Worm (Caenorhabditis elegans) whole organism, L1 larva: ENCODE measurements around the gene scl-2.

Experiments used
- C04F5.9 ChIP-seq: sonication (generic microtip); optimal IDR thresholded peaks from 2 replicates; lab custom pipeline; 2016; ENCODE audit warnings: missing genetic modification characterization, missing compliant biosample characterization
- C16A3.4 ChIP-seq: fragments of 150-350 bp; optimal IDR thresholded peaks from 2 replicates; lab custom pipeline; 2014; ENCODE audit warnings: missing biosample characterization, missing genetic modification characterization
- alr-1 ChIP-seq: fragments of 200-800 bp; sonication (Bioruptor generic); optimal IDR thresholded peaks from 2 replicates; lab custom pipeline; 2018; ENCODE audit warnings: borderline replicate concordance, mild to moderate bottlenecking, missing genetic modification characterization, missing compliant biosample characterization
- aly-2 ChIP-seq: fragments of 150-350 bp; optimal IDR thresholded peaks from 2 replicates; lab custom pipeline; 2014; ENCODE audit warnings: missing biosample characterization, missing genetic modification characterization
- ceh-88 ChIP-seq: fragments of 200-800 bp; sonication (Bioruptor generic); IDR thresholded peaks from 2 replicates; pipeline ENCODE4 v1.3.6; 2022; ENCODE audit warnings: missing genetic modification characterization, missing compliant biosample characterization
- ceh-90 ChIP-seq: sonication (generic microtip); optimal IDR thresholded peaks from 2 replicates; lab custom pipeline; 2016; ENCODE audit warnings: missing genetic modification characterization, missing compliant biosample characterization
- dpl-1 ChIP-seq, 3 experiments: fragments of 150-350 bp in 2 of 3; sonication (generic microtip) in 1 of 3; optimal IDR thresholded peaks; 2 replicates each; lab custom pipeline; 2014 to 2017; ENCODE audit warnings: missing biosample characterization in 3 of 3, missing genetic modification characterization in 3 of 3, missing genetic modification reagents in 3 of 3
- dsc-1 ChIP-seq: sonication (generic microtip); optimal IDR thresholded peaks from 2 replicates; lab custom pipeline; 2016; ENCODE audit warnings: mild to moderate bottlenecking, missing genetic modification characterization, missing compliant biosample characterization
- efl-1 ChIP-seq, 4 experiments: fragments of 150-350 bp; optimal IDR thresholded peaks in 3 of 4; peaks in 1 of 4; 1 replicate in 1 of 4; 2 replicates in 3 of 4; lab custom pipeline; 2014; ENCODE audit warnings: missing biosample characterization in 2 of 4, missing genetic modification characterization in 2 of 4, missing genetic modification reagents in 2 of 4
- efl-3 ChIP-seq: fragments of 200-800 bp; sonication (Bioruptor generic); optimal IDR thresholded peaks from 2 replicates; lab custom pipeline; 2018; ENCODE audit warnings: mild to moderate bottlenecking, missing genetic modification characterization, missing compliant biosample characterization
- egl-13 ChIP-seq: sonication (generic microtip); optimal IDR thresholded peaks from 2 replicates; lab custom pipeline; 2016; ENCODE audit warnings: missing genotype, missing genetic modification reagents, missing genetic modification characterization, missing compliant biosample characterization
- elt-3 ChIP-seq, 6 experiments: fragments of 150-350 bp in 1 of 6; sonication (generic microtip); optimal IDR thresholded peaks; 2 replicates each; lab custom pipeline; 2017 to 2018; ENCODE audit warnings: missing biosample characterization in 6 of 6, missing genetic modification characterization in 6 of 6, inconsistent platforms in 1 of 6
- ets-5 ChIP-seq: fragments of 200-800 bp; sonication (Bioruptor generic); IDR thresholded peaks from 2 replicates; pipeline ENCODE4 v1.3.6; 2022; ENCODE audit warnings: missing genetic modification characterization, missing compliant biosample characterization
- fkh-8 ChIP-seq: sonication (generic microtip); optimal IDR thresholded peaks from 2 replicates; lab custom pipeline; 2016; ENCODE audit warnings: mild to moderate bottlenecking, missing genetic modification characterization, missing compliant biosample characterization
- fos-1 ChIP-seq: fragments of 150-350 bp; optimal IDR thresholded peaks from 2 replicates; lab custom pipeline; 2014; ENCODE audit warnings: missing biosample characterization, missing genetic modification characterization
- grh-1 ChIP-seq: fragments of 200-800 bp; sonication (Bioruptor generic); IDR thresholded peaks from 2 replicates; pipeline ENCODE4 v1.3.6; 2022; ENCODE audit warnings: missing genetic modification reagents, missing genetic modification characterization, missing compliant biosample characterization
- hlh-17 ChIP-seq: fragments of 200-800 bp; sonication (Bioruptor generic); optimal IDR thresholded peaks from 2 replicates; lab custom pipeline; 2018; ENCODE audit warnings: missing genetic modification characterization, mild to moderate bottlenecking, missing compliant biosample characterization, moderate library complexity, borderline replicate concordance
- lin-35 ChIP-seq, 2 experiments: fragments of 150-350 bp; optimal IDR thresholded peaks; 2 replicates each; lab custom pipeline; 2014; ENCODE audit warnings: missing biosample characterization in 2 of 2, missing genetic modification characterization in 2 of 2, missing genetic modification reagents in 2 of 2
- lin-39 ChIP-seq: fragments of 150-350 bp; optimal IDR thresholded peaks from 2 replicates; lab custom pipeline; 2014; ENCODE audit warnings: missing biosample characterization, missing genetic modification reagents, missing genetic modification characterization
- lir-3 ChIP-seq: sonication (generic microtip); optimal IDR thresholded peaks from 2 replicates; lab custom pipeline; 2016; ENCODE audit warnings: mild to moderate bottlenecking, missing genetic modification characterization, moderate library complexity, missing compliant biosample characterization; ENCODE audit not compliant: poor library complexity
- lsy-2 ChIP-seq, 2 experiments: fragments of 150-350 bp; optimal IDR thresholded peaks; 2 replicates each; lab custom pipeline; 2014; ENCODE audit warnings: missing biosample characterization in 2 of 2, missing genetic modification characterization in 2 of 2
- mab-9 ChIP-seq: fragments of 200-800 bp; sonication (Bioruptor generic); IDR thresholded peaks from 2 replicates; pipeline ENCODE4 v1.3.6; 2022; ENCODE audit warnings: missing genetic modification reagents, missing genetic modification characterization, missing compliant biosample characterization
- mef-2 ChIP-seq: fragments of 150-350 bp; optimal IDR thresholded peaks from 2 replicates; lab custom pipeline; 2014; ENCODE audit warnings: missing biosample characterization, missing genetic modification characterization
- mep-1 ChIP-seq: fragments of 150-350 bp; optimal IDR thresholded peaks from 2 replicates; lab custom pipeline; 2014; ENCODE audit warnings: missing biosample characterization, missing genetic modification characterization
- nhr-11 ChIP-seq: fragments of 150-350 bp; optimal IDR thresholded peaks from 2 replicates; lab custom pipeline; 2014; ENCODE audit warnings: missing biosample characterization, missing genetic modification characterization
- nhr-20 ChIP-seq: sonication (generic microtip); optimal IDR thresholded peaks from 2 replicates; lab custom pipeline; 2016; ENCODE audit warnings: mild to moderate bottlenecking, missing genetic modification characterization, missing compliant biosample characterization
- nhr-28 ChIP-seq: fragments of 150-350 bp; optimal IDR thresholded peaks from 2 replicates; lab custom pipeline; 2014; ENCODE audit warnings: missing biosample characterization, missing genetic modification characterization
- nhr-47 ChIP-seq: sonication (generic microtip); optimal IDR thresholded peaks from 2 replicates; lab custom pipeline; 2016; ENCODE audit warnings: mild to moderate bottlenecking, missing genetic modification characterization, moderate library complexity, missing compliant biosample characterization
- nhr-71 ChIP-seq: sonication (generic microtip); optimal IDR thresholded peaks from 2 replicates; lab custom pipeline; 2016; ENCODE audit warnings: mild to moderate bottlenecking, missing genetic modification characterization, moderate library complexity, missing compliant biosample characterization
- nhr-84 ChIP-seq: sonication (generic microtip); optimal IDR thresholded peaks from 2 replicates; lab custom pipeline; 2017; ENCODE audit warnings: missing biosample characterization, missing genetic modification characterization
- nhr-85 ChIP-seq: sonication (generic microtip); peaks from one replicate; lab custom pipeline; 2016; ENCODE audit warnings: missing genetic modification characterization, inconsistent platforms, missing compliant biosample characterization
- pax-3 ChIP-seq: fragments of 200-800 bp; sonication (Bioruptor generic); optimal IDR thresholded peaks from 2 replicates; lab custom pipeline; 2018; ENCODE audit warnings: mild to moderate bottlenecking, missing genetic modification characterization, moderate library complexity, missing compliant biosample characterization
- rnt-1 ChIP-seq: sonication (generic microtip); optimal IDR thresholded peaks from 2 replicates; lab custom pipeline; 2016; ENCODE audit warnings: mild to moderate bottlenecking, missing genetic modification characterization, moderate library complexity, missing compliant biosample characterization
- skn-1 ChIP-seq: fragments of 150-350 bp; optimal IDR thresholded peaks from 2 replicates; lab custom pipeline; 2014; ENCODE audit warnings: missing biosample characterization, missing genetic modification characterization
- snu-23 ChIP-seq: sonication (generic microtip); optimal IDR thresholded peaks from 2 replicates; lab custom pipeline; 2016; ENCODE audit warnings: missing genetic modification characterization, missing compliant biosample characterization
- sox-4 ChIP-seq: sonication (generic microtip); optimal IDR thresholded peaks from 2 replicates; lab custom pipeline; 2016; ENCODE audit warnings: missing genetic modification characterization, missing compliant biosample characterization
- swsn-7 ChIP-seq: sonication (generic microtip); optimal IDR thresholded peaks from 2 replicates; lab custom pipeline; 2016; ENCODE audit warnings: missing genetic modification characterization, missing compliant biosample characterization
- tbx-2 ChIP-seq: sonication (generic microtip); optimal IDR thresholded peaks from 2 replicates; lab custom pipeline; 2016; ENCODE audit warnings: missing genetic modification characterization, missing compliant biosample characterization
- tlp-1 ChIP-seq: fragments of 150-350 bp; optimal IDR thresholded peaks from 2 replicates; lab custom pipeline; 2014; ENCODE audit warnings: missing biosample characterization, missing genetic modification characterization
- unc-130 ChIP-seq: fragments of 150-350 bp; optimal IDR thresholded peaks from 2 replicates; lab custom pipeline; 2017; ENCODE audit warnings: missing biosample characterization, missing genetic modification characterization, inconsistent platforms
- unc-30 ChIP-seq: sonication (generic microtip); optimal IDR thresholded peaks from 2 replicates; lab custom pipeline; 2017; ENCODE audit warnings: missing biosample characterization, missing genetic modification characterization
- unc-62 ChIP-seq: fragments of 150-350 bp; optimal IDR thresholded peaks from 2 replicates; lab custom pipeline; 2014; ENCODE audit warnings: missing biosample characterization, missing genetic modification reagents, missing genetic modification characterization
- unc-98 ChIP-seq: fragments of 200-800 bp; sonication (Bioruptor generic); IDR thresholded peaks from 2 replicates; pipeline ENCODE4 v1.3.6; 2022; ENCODE audit warnings: missing genetic modification characterization, missing compliant biosample characterization
- vab-15 ChIP-seq: sonication (generic microtip); optimal IDR thresholded peaks from 2 replicates; lab custom pipeline; 2017; ENCODE audit warnings: missing genotype, mild to moderate bottlenecking, missing genetic modification characterization, missing compliant biosample characterization
- xbp-1 ChIP-seq: sonication (generic microtip); optimal IDR thresholded peaks from 2 replicates; lab custom pipeline; 2016; ENCODE audit warnings: missing genetic modification characterization, missing compliant biosample characterization
- zip-4 ChIP-seq: fragments of 200-800 bp; sonication (Bioruptor generic); optimal IDR thresholded peaks from 2 replicates; lab custom pipeline; 2018; ENCODE audit warnings: mild to moderate bottlenecking, missing genetic modification characterization, moderate library complexity, missing compliant biosample characterization
- ztf-11 ChIP-seq, 2 experiments: sonication (generic microtip); optimal IDR thresholded peaks; 2 replicates each; lab custom pipeline; 2016 to 2017; ENCODE audit warnings: missing genetic modification characterization in 2 of 2, missing biosample characterization in 1 of 2, missing compliant biosample characterization in 1 of 2

scl-2 gene

DNA sequence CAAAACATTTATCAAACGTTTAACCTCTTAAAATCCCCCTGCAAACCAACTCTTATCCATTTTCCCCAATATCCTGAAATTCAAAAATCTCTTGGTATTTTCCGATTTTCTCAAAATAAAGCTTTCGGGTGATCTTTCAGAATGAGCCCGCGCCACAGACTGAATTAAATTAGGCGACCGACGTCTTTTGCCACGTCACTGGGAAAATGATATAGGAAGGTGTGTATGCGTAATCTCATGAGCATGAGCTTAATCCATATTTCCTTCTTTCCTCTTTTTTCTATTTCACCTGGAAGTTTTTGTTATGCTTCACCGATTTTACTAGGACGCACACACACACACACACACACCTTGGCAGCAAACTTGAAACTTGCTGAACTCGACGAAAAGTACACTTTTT is 36.5 kb upstream of the scl-2 start:
- peak; percentile 74 for TF ChIP-seq dsc-1 (tag; lab: Kevin White, UChicago)
- TF ChIP-seq pax-3 (tag; lab: Kevin White, UChicago) = peak; percentile 25
- TF ChIP-seq fkh-8 (tag; lab: Kevin White, UChicago) = peak; percentile 75
- peak; percentile 40 for TF ChIP-seq nhr-47 (tag; lab: Kevin White, UChicago)
- TF ChIP-seq elt-3 (tag; optimal IDR thresholded peaks at IDR 0.05; lab: Kevin White, UChicago) = no peak
- TF ChIP-seq nhr-71 (tag; lab: Kevin White, UChicago) = peak; percentile 6
- peak; percentile 29 for TF ChIP-seq egl-13 (tag; lab: Kevin White, UChicago)
- no peak for TF ChIP-seq zip-4 (GFP tag; lab: Kevin White, UChicago)
- no peak for TF ChIP-seq unc-62 (GFP tag; lab: Kevin White, UChicago)

ce11 chrIV:13022892-13023291 is 34.6 kb upstream of the scl-2 start:
- TF ChIP-seq ceh-88 (no peak), C16A3.4 (tag; lab: Kevin White, UChicago) (no peak), ceh-90 (tag; lab: Kevin White, UChicago) (no peak), nhr-84 (tag; lab: Kevin White, UChicago) (no peak), swsn-7 (tag; lab: Kevin White, UChicago) (no peak), unc-98 (GFP tag; lab: Robert Waterston, UW) (no peak), rnt-1 (tag; lab: Kevin White, UChicago) (no peak), nhr-28 (no peak), mef-2 (tag; lab: Kevin White, UChicago) (no peak), lir-3 (tag; lab: Kevin White, UChicago) (no peak), mab-9 (GFP tag; lab: Robert Waterston, UW) (no peak), fos-1 (tag; lab: Kevin White, UChicago) (no peak), tlp-1 (tag; lab: Kevin White, UChicago) (no peak), nhr-20 (no peak), skn-1 (tag; lab: Kevin White, UChicago) (no peak), lin-35 (GFP tag; optimal IDR thresholded peaks at IDR 0.05; lab: Kevin White, UChicago) (no peak)

DNA sequence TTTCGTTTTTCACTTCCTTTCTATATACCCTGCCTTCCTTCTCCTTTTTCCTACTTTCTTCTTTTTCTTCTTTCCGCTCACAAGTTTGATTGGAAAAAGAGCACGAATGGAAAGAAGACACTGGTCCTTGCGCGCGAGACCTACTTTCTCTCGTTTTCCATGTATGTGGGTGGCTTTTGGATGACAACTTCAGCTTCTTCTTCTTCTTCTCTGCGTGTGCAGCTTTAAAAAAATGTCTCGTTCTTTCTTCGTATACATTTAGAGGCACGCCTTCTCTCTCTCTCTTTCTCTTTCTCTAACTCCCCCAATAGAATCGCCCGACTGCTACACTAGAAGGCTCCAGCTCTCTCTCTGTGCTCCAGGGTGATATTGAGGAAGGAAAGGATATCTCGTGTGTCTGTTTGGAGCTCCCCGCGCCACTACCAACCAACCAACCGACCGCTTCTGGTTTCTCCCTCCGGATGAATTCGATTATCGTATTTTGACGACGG is 31.6 kb upstream of the scl-2 start:
- peak; percentile 13 for TF ChIP-seq xbp-1
- no peak for TF ChIP-seq pax-3 (tag; lab: Kevin White, UChicago)
- peak in 1 of 2 experiments; percentile 28 for TF ChIP-seq lin-35 (GFP tag; optimal IDR thresholded peaks at IDR 0.05; lab: Kevin White, UChicago)
- no peak for TF ChIP-seq lir-3 (tag; lab: Kevin White, UChicago)
- no peak for TF ChIP-seq lin-39 (tag; lab: Kevin White, UChicago)
- no peak for TF ChIP-seq unc-98 (GFP tag; lab: Robert Waterston, UW)
- TF ChIP-seq dpl-1 (GFP tag; optimal IDR thresholded peaks at IDR 0.05; lab: Kevin White, UChicago) = peak in 1 of 3 experiments; percentile 24
- TF ChIP-seq ceh-88 = no peak
- TF ChIP-seq tbx-2 (tag; lab: Kevin White, UChicago) = peak; percentile 56
- TF ChIP-seq unc-30 (tag; lab: Kevin White, UChicago) = no peak
- TF ChIP-seq tlp-1 (tag; lab: Kevin White, UChicago) = no peak
- no peak for TF ChIP-seq aly-2 (tag; lab: Kevin White, UChicago)
- TF ChIP-seq ets-5 (GFP tag; lab: Robert Waterston, UW) = no peak
- no peak for TF ChIP-seq mep-1 (tag; lab: Kevin White, UChicago)
- TF ChIP-seq efl-3 (GFP tag; lab: Kevin White, UChicago) = no peak
- TF ChIP-seq alr-1 (tag; lab: Kevin White, UChicago) = no peak
- TF ChIP-seq C04F5.9 (tag; lab: Kevin White, UChicago) = no peak
- TF ChIP-seq ztf-11 (tag; optimal IDR thresholded peaks at IDR 0.05; lab: Kevin White, UChicago) = no peak
- TF ChIP-seq egl-13 (tag; lab: Kevin White, UChicago) = peak; percentile 12
- peak in 1 of 2 experiments; percentile 48 for TF ChIP-seq lsy-2 (tag; optimal IDR thresholded peaks at IDR 0.05; lab: Kevin White, UChicago)
- TF ChIP-seq nhr-85 (tag; lab: Kevin White, UChicago) = no peak
- no peak for TF ChIP-seq vab-15 (tag; lab: Kevin White, UChicago)
- no peak for TF ChIP-seq nhr-84 (tag; lab: Kevin White, UChicago)
- TF ChIP-seq snu-23 (GFP tag; lab: Kevin White, UChicago) = peak; percentile 21
- TF ChIP-seq nhr-47 (tag; lab: Kevin White, UChicago) = peak; percentile 55
- TF ChIP-seq mab-9 (GFP tag; lab: Robert Waterston, UW) = no peak
- peak; percentile 15 to 18 for TF ChIP-seq efl-1 (optimal IDR thresholded peaks at IDR 0.05; lab: Kevin White, UChicago)
- TF ChIP-seq efl-1 (GFP tag; optimal IDR thresholded peaks at IDR 0.05 in 1 of 2; lab: Kevin White, UChicago) = peak in 1 of 2 experiments; percentile 86
- no peak for TF ChIP-seq hlh-17 (GFP tag; lab: Kevin White, UChicago)
- TF ChIP-seq nhr-11 (tag; lab: Kevin White, UChicago) = no peak
- TF ChIP-seq sox-4 (tag; lab: Kevin White, UChicago) = no peak
- TF ChIP-seq unc-130 (tag; lab: Kevin White, UChicago) = no peak
- TF ChIP-seq grh-1 = no peak
